Worm (Caenorhabditis elegans): ENCODE data around the gene F13E9.12.

DNA sequence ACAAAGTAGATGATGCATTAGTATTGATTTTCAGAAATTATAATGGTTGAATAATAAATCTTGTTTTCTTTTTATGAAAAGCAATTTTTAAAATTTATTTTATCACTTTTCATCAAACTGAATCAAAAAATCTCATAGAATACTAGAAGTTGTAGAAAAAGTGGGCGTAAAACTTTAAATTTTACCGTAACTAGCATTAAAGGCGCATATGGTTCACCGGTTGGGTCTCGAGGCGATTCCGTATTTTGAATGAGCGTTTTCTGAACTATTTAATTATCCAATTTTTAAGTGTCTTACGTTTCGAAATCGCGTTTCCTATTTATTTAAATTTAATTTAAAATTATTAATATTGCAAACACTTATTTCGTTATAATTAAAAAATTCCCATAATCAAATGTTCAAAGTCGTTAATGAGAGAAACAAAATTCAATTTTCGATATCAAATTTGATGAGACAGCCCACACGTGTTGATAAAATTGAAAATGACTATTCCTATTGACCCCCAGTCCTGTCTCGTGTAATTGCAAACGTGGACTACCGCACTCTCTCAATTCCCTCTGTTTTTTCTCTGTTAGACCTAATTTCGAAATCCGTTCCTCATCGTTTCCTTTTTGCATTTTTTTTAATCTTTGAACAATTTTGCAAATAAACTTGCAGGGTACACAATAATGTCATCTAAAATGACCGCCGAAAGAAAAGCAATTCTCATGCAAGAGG is 16.0 kb downstream of the F13E9.12 start, which contains the start of the genes T11G6.2 and hars-1:
- TF ChIP-seq ama-1 (optimal IDR thresholded peaks at IDR 0.05) (no peak), tra-4 (tag; optimal IDR thresholded peaks at IDR 0.05) (no peak), ceh-13 (GFP tag; optimal IDR thresholded peaks at IDR 0.05) (no peak), ets-7 (tag; optimal IDR thresholded peaks at IDR 0.05) (no peak), flt-1 (GFP tag; IDR thresholded peaks at IDR 0.05) (no peak), hmbx-1 (tag; optimal IDR thresholded peaks at IDR 0.05) (no peak), hnd-1 (tag; optimal IDR thresholded peaks at IDR 0.05) (no peak), B0310.2 (tag; optimal IDR thresholded peaks at IDR 0.05) (no peak), aly-1 (tag; optimal IDR thresholded peaks at IDR 0.05) (no peak), hmg-4 (GFP tag; optimal IDR thresholded peaks at IDR 0.05) (no peak), scrt-1 (GFP tag; IDR thresholded peaks at IDR 0.05) (no peak), sea-1 (GFP tag; conservative IDR thresholded peaks at IDR 0.05) (no peak), tbx-11 (GFP tag; IDR thresholded peaks at IDR 0.05) (no peak), ceh-36 (tag; optimal IDR thresholded peaks at IDR 0.05) (no peak)

Measured in whole organism, early embryonic.